Worm (Caenorhabditis elegans) whole organism, L4 larva: ENCODE data around the gene noca-1.

Experiments used
- F37D6.2 ChIP-seq: sonication (generic microtip); optimal IDR thresholded peaks from 2 replicates; lab custom pipeline; 2016; ENCODE audit warnings: mild to moderate bottlenecking, missing genetic modification characterization, missing compliant biosample characterization
- F44E2.7 ChIP-seq: fragments of 200-800 bp; sonication (Bioruptor generic); IDR thresholded peaks from 2 replicates; pipeline ENCODE4 v2.1.2; 2022; ENCODE audit warnings: missing genetic modification characterization, missing compliant biosample characterization
- F49E8.2 ChIP-seq: sonication (generic microtip); optimal IDR thresholded peaks from 2 replicates; lab custom pipeline; 2016; ENCODE audit warnings: missing compliant biosample characterization, mild to moderate bottlenecking, missing genetic modification characterization, borderline replicate concordance
- T26A8.4 ChIP-seq: fragments of 200-800 bp; sonication (Bioruptor generic); IDR thresholded peaks from 2 replicates; pipeline ENCODE4 v1.3.6; 2022; ENCODE audit warnings: missing genetic modification characterization, missing compliant biosample characterization
- Y5F2A.4 ChIP-seq: fragments of 200-800 bp; sonication (Bioruptor generic); optimal IDR thresholded peaks from 2 replicates; lab custom pipeline; 2018; ENCODE audit warnings: mild to moderate bottlenecking, missing genetic modification characterization, missing compliant biosample characterization
- Y75B8A.6 ChIP-seq: fragments of 200-800 bp; sonication (Bioruptor generic); IDR thresholded peaks from 2 replicates; pipeline ENCODE4 v1.3.6; 2022; ENCODE audit warnings: missing genetic modification reagents, missing genetic modification characterization, missing compliant biosample characterization
- aly-2 ChIP-seq: sonication (generic microtip); optimal IDR thresholded peaks from 2 replicates; lab custom pipeline; 2018; ENCODE audit warnings: missing biosample characterization, missing genetic modification characterization
- attf-4 ChIP-seq: sonication (generic microtip); optimal IDR thresholded peaks from 3 replicates; lab custom pipeline; 2017; ENCODE audit warnings: missing biosample characterization, missing genetic modification characterization
- ceh-20 ChIP-seq: fragments of 200-800 bp; sonication (Bioruptor generic); IDR thresholded peaks from 2 replicates; pipeline ENCODE4 v1.3.6; 2022; ENCODE audit warnings: missing genetic modification reagents, missing genetic modification characterization, missing compliant biosample characterization
- ces-1 ChIP-seq: fragments of 150-350 bp; sonication (generic microtip); optimal IDR thresholded peaks from 4 replicates; lab custom pipeline; 2014; ENCODE audit warnings: missing biosample characterization, missing genetic modification reagents, missing genetic modification characterization
- ctbp-1 ChIP-seq: fragments of 200-800 bp; sonication (Bioruptor generic); IDR thresholded peaks from 2 replicates; pipeline ENCODE4 v1.3.6; 2022; ENCODE audit warnings: missing genetic modification reagents, missing genetic modification characterization, missing compliant biosample characterization
- duxl-1 ChIP-seq: sonication (generic microtip); optimal IDR thresholded peaks from 2 replicates; lab custom pipeline; 2016; ENCODE audit warnings: mild to moderate bottlenecking, missing genetic modification characterization, moderate library complexity, missing compliant biosample characterization; ENCODE audit not compliant: poor library complexity
- egl-27 ChIP-seq: sonication (generic microtip); optimal IDR thresholded peaks from 3 replicates; lab custom pipeline; 2017; ENCODE audit warnings: missing biosample characterization, missing genetic modification reagents, missing genetic modification characterization
- egl-43 ChIP-seq: fragments of 200-800 bp; sonication (Bioruptor generic); IDR thresholded peaks from 2 replicates; pipeline ENCODE4 v1.3.6; 2022; ENCODE audit warnings: missing genetic modification reagents, missing genetic modification characterization, missing compliant biosample characterization
- fkh-10 ChIP-seq: fragments of 150-350 bp; optimal IDR thresholded peaks from 2 replicates; lab custom pipeline; 2014; ENCODE audit warnings: missing biosample characterization, missing genetic modification reagents, missing genetic modification characterization
- gei-8 ChIP-seq: fragments of 200-800 bp; sonication (Bioruptor generic); optimal IDR thresholded peaks from 2 replicates; lab custom pipeline; 2018; ENCODE audit warnings: mild to moderate bottlenecking, missing genetic modification characterization, missing compliant biosample characterization
- hif-1 ChIP-seq, 2 experiments: sonication (generic microtip); optimal IDR thresholded peaks; 2 replicates each; lab custom pipeline; 2016 to 2017; ENCODE audit warnings: missing compliant biosample characterization in 2 of 2, missing genetic modification characterization in 2 of 2, missing genetic modification reagents in 2 of 2, missing genotype in 2 of 2, mild to moderate bottlenecking in 1 of 2
- lin-1 ChIP-seq: fragments of 200-800 bp; sonication (Bioruptor generic); IDR thresholded peaks from 2 replicates; pipeline ENCODE4 v1.3.6; 2022; ENCODE audit warnings: missing genetic modification reagents, missing genetic modification characterization, missing compliant biosample characterization
- lin-13 ChIP-seq: fragments of 150-350 bp; optimal IDR thresholded peaks from 2 replicates; lab custom pipeline; 2014; ENCODE audit warnings: missing biosample characterization, missing genetic modification reagents, missing genetic modification characterization
- lin-15B ChIP-seq: fragments of 150-350 bp; sonication (generic microtip); optimal IDR thresholded peaks from 3 replicates; lab custom pipeline; 2014; ENCODE audit warnings: missing biosample characterization, missing genetic modification characterization
- lin-38 ChIP-seq: fragments of 200-800 bp; sonication (Bioruptor generic); IDR thresholded peaks from 2 replicates; pipeline ENCODE4 v1.3.6; 2022; ENCODE audit warnings: missing genetic modification reagents, missing genetic modification characterization, missing compliant biosample characterization
- lir-3 ChIP-seq: sonication (generic microtip); optimal IDR thresholded peaks from 2 replicates; lab custom pipeline; 2016; ENCODE audit warnings: mild to moderate bottlenecking, missing genetic modification characterization, missing compliant biosample characterization
- lsy-2 ChIP-seq, 2 experiments: fragments of 150-350 bp in 1 of 2; sonication (generic microtip) in 1 of 2; optimal IDR thresholded peaks; 2 replicates each; lab custom pipeline; 2014 to 2017; ENCODE audit warnings: missing biosample characterization in 2 of 2, missing genetic modification characterization in 2 of 2
- madf-9 ChIP-seq: fragments of 200-800 bp; sonication (Bioruptor generic); conservative IDR thresholded peaks from 2 replicates; pipeline ENCODE4 v1.3.6; 2022; ENCODE audit warnings: missing genetic modification reagents, missing genetic modification characterization, missing compliant biosample characterization
- mdl-1 ChIP-seq, 2 experiments: fragments of 150-350 bp in 1 of 2; sonication (generic microtip) in 1 of 2; optimal IDR thresholded peaks; 2 replicates each; lab custom pipeline; 2014 to 2017; ENCODE audit warnings: missing biosample characterization in 2 of 2, missing genetic modification characterization in 2 of 2
- mep-1 ChIP-seq: fragments of 150-350 bp; sonication (generic microtip); optimal IDR thresholded peaks from 3 replicates; lab custom pipeline; 2014; ENCODE audit warnings: missing biosample characterization, missing genetic modification characterization
- mes-2 ChIP-seq: sonication (generic microtip); optimal IDR thresholded peaks from 2 replicates; lab custom pipeline; 2016; ENCODE audit warnings: missing genotype, mild to moderate bottlenecking, missing genetic modification characterization, missing compliant biosample characterization; ENCODE audit not compliant: poor library complexity, severe bottlenecking
- nhr-11 ChIP-seq: fragments of 150-350 bp; optimal IDR thresholded peaks from 2 replicates; lab custom pipeline; 2014; ENCODE audit warnings: missing biosample characterization, missing genetic modification characterization
- nhr-77 ChIP-seq: fragments of 150-350 bp; optimal IDR thresholded peaks from 2 replicates; lab custom pipeline; 2014; ENCODE audit warnings: missing biosample characterization, missing genetic modification characterization
- pha-4 ChIP-seq, 2 experiments: fragments of 150-350 bp in 1 of 2; fragments of 200-800 bp in 1 of 2; sonication (Bioruptor generic) in 1 of 2; IDR thresholded peaks in 1 of 2; optimal IDR thresholded peaks in 1 of 2; 2 replicates each; pipeline versions ENCODE4 v1.3.6 to Lab custom; 2014 to 2022; ENCODE audit warnings: missing genetic modification characterization in 2 of 2, missing genetic modification reagents in 2 of 2, missing biosample characterization in 1 of 2, missing compliant biosample characterization in 1 of 2
- php-3 ChIP-seq: fragments of 200-800 bp; sonication (Bioruptor generic); IDR thresholded peaks from 2 replicates; pipeline ENCODE4 v1.3.6; 2022; ENCODE audit warnings: missing genetic modification reagents, missing genetic modification characterization, missing compliant biosample characterization
- rbr-2 ChIP-seq: sonication (generic microtip); optimal IDR thresholded peaks from 2 replicates; lab custom pipeline; 2016; ENCODE audit warnings: missing genotype, missing genetic modification characterization, missing compliant biosample characterization
- saeg-2 ChIP-seq: fragments of 200-800 bp; sonication (Bioruptor generic); IDR thresholded peaks from 2 replicates; pipeline ENCODE4 v1.3.6; 2022; ENCODE audit warnings: missing genetic modification reagents, missing genetic modification characterization, missing compliant biosample characterization
- skn-1 ChIP-seq: fragments of 150-350 bp; optimal IDR thresholded peaks from 2 replicates; lab custom pipeline; 2014; ENCODE audit warnings: missing biosample characterization, missing genetic modification characterization
- unc-130 ChIP-seq: sonication (generic microtip); optimal IDR thresholded peaks from 2 replicates; lab custom pipeline; 2016; ENCODE audit warnings: missing genetic modification reagents, missing genetic modification characterization, missing compliant biosample characterization
- unc-62 ChIP-seq, 3 experiments: fragments of 150-350 bp in 1 of 3; sonication (generic microtip); optimal IDR thresholded peaks in 2 of 3; peaks in 1 of 3; 1 replicate in 1 of 3; 2 replicates in 2 of 3; lab custom pipeline; 2014 to 2017; ENCODE audit warnings: missing biosample characterization in 3 of 3, missing genetic modification characterization in 3 of 3, missing genetic modification reagents in 3 of 3, missing genotype in 1 of 3
- vab-7 ChIP-seq: fragments of 200-800 bp; sonication (Bioruptor generic); IDR thresholded peaks from 2 replicates; pipeline ENCODE4 v1.3.6; 2022; ENCODE audit warnings: missing genetic modification reagents, missing genetic modification characterization, missing compliant biosample characterization
- ztf-11 ChIP-seq: fragments of 150-350 bp; optimal IDR thresholded peaks from 2 replicates; lab custom pipeline; 2014; ENCODE audit warnings: missing biosample characterization, missing genetic modification characterization

noca-1 gene

DNA sequence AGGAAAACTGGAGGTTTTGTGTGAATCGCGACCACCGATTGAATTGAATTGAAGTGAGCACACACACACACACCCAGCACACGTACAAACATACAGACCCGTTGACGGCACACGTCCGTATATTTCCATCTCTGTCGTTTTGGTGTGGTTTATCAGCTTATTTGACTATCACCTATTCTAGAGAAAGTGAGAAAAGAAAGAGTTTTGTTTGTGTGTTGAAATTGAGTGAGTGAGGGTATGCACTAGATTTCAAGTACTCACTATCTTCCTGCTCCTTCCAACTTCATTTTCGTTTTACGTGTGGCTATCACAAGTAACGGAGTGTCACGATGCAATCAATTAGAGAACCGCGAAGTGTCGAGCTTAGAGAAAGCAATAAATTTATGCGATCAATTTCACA, 11.1 kb downstream of the noca-1 start (continued):
- peak; percentile 44; the same call in 1 of the 2 replicates for TF ChIP-seq T26A8.4 (GFP tag; lab: Robert Waterston, UW)
- no peak for TF ChIP-seq egl-43 (GFP tag; lab: Robert Waterston, UW)
- no peak for TF ChIP-seq lin-38 (GFP tag; lab: Robert Waterston, UW)
- no peak for TF ChIP-seq lir-3
- TF ChIP-seq lin-13: no peak
- no peak for TF ChIP-seq ces-1
- TF ChIP-seq vab-7 (GFP tag; lab: Robert Waterston, UW): no peak
- no peak for TF ChIP-seq F49E8.2 (tag; lab: Kevin White, UChicago)
- peak; percentile 39 for TF ChIP-seq mep-1 (tag; lab: Kevin White, UChicago)
- TF ChIP-seq Y5F2A.4 (GFP tag; lab: Kevin White, UChicago): no peak
- TF ChIP-seq saeg-2 (GFP tag; lab: Robert Waterston, UW): no peak
- TF ChIP-seq skn-1 (tag; lab: Kevin White, UChicago): no peak
- TF ChIP-seq F44E2.7 (GFP tag; lab: Robert Waterston, UW): no peak
- TF ChIP-seq duxl-1 (tag; lab: Kevin White, UChicago): no peak
- TF ChIP-seq madf-9 (GFP tag; lab: Robert Waterston, UW): no peak
- no peak for TF ChIP-seq egl-27 (tag; lab: Kevin White, UChicago)
- no peak for TF ChIP-seq hif-1 (tag; optimal IDR thresholded peaks at IDR 0.05; lab: Kevin White, UChicago)
- no peak for TF ChIP-seq mdl-1 (tag; optimal IDR thresholded peaks at IDR 0.05; lab: Kevin White, UChicago)
- no peak for TF ChIP-seq lin-15B (tag; lab: Kevin White, UChicago)
- no peak for TF ChIP-seq attf-4 (tag; lab: Kevin White, UChicago)
- no peak for TF ChIP-seq Y75B8A.6 (GFP tag; lab: Robert Waterston, UW)
- TF ChIP-seq mes-2 (tag; lab: Kevin White, UChicago): peak; percentile 48
- TF ChIP-seq gei-8 (GFP tag; lab: Kevin White, UChicago): no peak
- TF ChIP-seq php-3: peak; percentile 71
- TF ChIP-seq lsy-2 (tag; optimal IDR thresholded peaks at IDR 0.05; lab: Kevin White, UChicago): no peak
- TF ChIP-seq rbr-2: no peak
- TF ChIP-seq aly-2 (tag; lab: Kevin White, UChicago): no peak
- TF ChIP-seq ceh-20: no peak
- TF ChIP-seq unc-62 (GFP tag; optimal IDR thresholded peaks at IDR 0.05 in 1 of 2; lab: Kevin White, UChicago): no peak
- TF ChIP-seq unc-62 (tag; optimal IDR thresholded peaks at IDR 0.05; lab: Kevin White, UChicago): no peak
- peak; percentile 21 for TF ChIP-seq nhr-77 (tag; lab: Kevin White, UChicago)
- TF ChIP-seq lin-1 (GFP tag; lab: Robert Waterston, UW): no peak
- no peak for TF ChIP-seq F37D6.2 (tag; lab: Kevin White, UChicago)
- no peak for TF ChIP-seq nhr-11 (tag; lab: Kevin White, UChicago)
- TF ChIP-seq ztf-11 (tag; lab: Kevin White, UChicago): no peak

DNA sequence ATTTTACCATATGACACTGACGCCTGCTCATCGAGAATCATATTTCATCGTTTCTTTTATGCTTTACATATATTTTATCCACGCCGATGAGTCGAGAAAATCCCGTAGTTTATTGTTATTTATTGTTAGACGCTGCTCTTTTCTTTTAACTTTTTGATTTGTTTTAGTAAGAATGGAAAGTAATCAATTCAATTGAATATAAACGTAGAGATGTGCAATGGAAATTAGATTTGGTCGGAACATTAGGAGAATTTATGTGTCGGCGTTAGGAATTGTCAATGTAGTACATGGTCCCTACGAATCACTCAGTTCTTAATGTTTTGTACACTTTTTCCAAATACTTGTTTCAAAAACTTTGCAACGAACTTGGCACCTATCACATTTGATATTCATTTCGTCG, 12.5 kb downstream of the noca-1 start:
- TF ChIP-seq madf-9 (GFP tag; lab: Robert Waterston, UW) (no peak), ces-1 (peak; percentile 20), fkh-10 (GFP tag; lab: Kevin White, UChicago) (peak; percentile 38), php-3 (no peak), unc-130 (GFP tag; lab: Kevin White, UChicago) (no peak), ctbp-1 (GFP tag; lab: Robert Waterston, UW) (peak; percentile 28; the same call in 1 of the 2 replicates), pha-4 (GFP tag; IDR thresholded peaks at IDR 0.05; lab: Robert Waterston, UW) (no peak), pha-4 (tag; optimal IDR thresholded peaks at IDR 0.05; lab: Kevin White, UChicago) (no peak), mdl-1 (tag; optimal IDR thresholded peaks at IDR 0.05; lab: Kevin White, UChicago) (no peak)
